Worm (Caenorhabditis elegans): ENCODE results near the gene zhit-2.

DNA sequence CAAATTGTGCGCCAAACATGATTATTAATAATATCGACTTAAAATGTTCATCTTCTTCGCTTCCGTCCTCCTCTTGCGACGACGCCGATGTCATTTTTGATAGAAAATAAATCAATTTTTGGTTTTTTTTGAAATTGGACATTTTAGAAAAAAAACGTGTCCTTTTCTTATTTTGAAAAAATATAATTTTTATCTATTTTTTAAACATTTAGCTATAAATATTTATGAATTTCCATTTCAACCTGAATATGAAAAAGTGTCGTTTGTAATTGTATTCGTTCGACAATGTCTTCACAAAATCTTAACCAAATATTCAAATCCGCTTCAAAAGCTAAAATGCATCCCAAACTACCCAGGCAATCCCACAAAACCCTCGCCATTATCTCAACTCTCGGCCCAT lies 43.2 kb upstream of the zhit-2 start, which contains the start of gene R10E4.3:
- TF ChIP-seq flt-1 (GFP tag; IDR thresholded peaks at IDR 0.05) (no peak), ref-1 (GFP tag; conservative IDR thresholded peaks at IDR 0.05) (no peak), T22C8.4 (GFP tag; IDR thresholded peaks at IDR 0.05) (no peak), tab-1 (GFP tag; IDR thresholded peaks at IDR 0.05) (no peak)

Data from whole organism, midembryonic.